Fruit fly (Drosophila melanogaster) whole organism, embryonic: Measurements from ENCODE around the gene CG6094.

ENCODE experiments used
- Atf-2 ChIP-seq: fragments of 200-800 bp; sonication (Bioruptor generic); optimal IDR thresholded peaks from 2 replicates; lab custom pipeline; 2016; ENCODE audit warnings: missing biosample characterization, missing genetic modification characterization
- CG17912 ChIP-seq: fragments of 200-800 bp; sonication (Bioruptor generic); optimal IDR thresholded peaks from 2 replicates; lab custom pipeline; 2018; ENCODE audit warnings: missing biosample characterization, mild to moderate bottlenecking, missing genetic modification characterization
- CG4854 ChIP-seq: fragments of 200-800 bp; sonication (Bioruptor generic); optimal IDR thresholded peaks from 2 replicates; lab custom pipeline; 2016; ENCODE audit warnings: missing biosample characterization, missing genetic modification characterization, inconsistent platforms
- Eip74EF ChIP-seq, 2 experiments: fragments of 200-800 bp in 1 of 2; fragments of >200 bp in 1 of 2; sonication (Bioruptor generic) in 1 of 2; optimal IDR thresholded peaks; 2 replicates each; lab custom pipeline; 2017 to 2019; ENCODE audit warnings: missing biosample characterization in 2 of 2, missing genetic modification characterization in 2 of 2, mild to moderate bottlenecking in 1 of 2, moderate library complexity in 1 of 2
- Taf1 ChIP-seq: fragments of 200-800 bp; sonication (Bioruptor generic); IDR thresholded peaks from 2 replicates; pipeline ENCODE4 v1.3.6; 2022; ENCODE audit warnings: missing biosample characterization, missing genetic modification characterization
- fd102C ChIP-seq: fragments of 200-800 bp; sonication (Bioruptor generic); optimal IDR thresholded peaks from 2 replicates; lab custom pipeline; 2018; ENCODE audit warnings: missing biosample characterization, mild to moderate bottlenecking, missing genetic modification characterization, moderate library complexity
- hkb ChIP-seq, 2 experiments: fragments of 200-800 bp in 1 of 2; fragments of >200 bp in 1 of 2; sonication (Bioruptor generic) in 1 of 2; IDR thresholded peaks in 1 of 2; optimal IDR thresholded peaks in 1 of 2; 2 replicates each; pipeline versions ENCODE4 v1.3.6 to Lab custom; 2017 to 2022; ENCODE audit warnings: missing biosample characterization in 1 of 2, missing genetic modification characterization in 1 of 2
- vfl ChIP-seq: fragments of 200-800 bp; sonication (Bioruptor generic); optimal IDR thresholded peaks from 2 replicates; lab custom pipeline; 2016; ENCODE audit warnings: missing biosample characterization, missing genetic modification characterization

DNA sequence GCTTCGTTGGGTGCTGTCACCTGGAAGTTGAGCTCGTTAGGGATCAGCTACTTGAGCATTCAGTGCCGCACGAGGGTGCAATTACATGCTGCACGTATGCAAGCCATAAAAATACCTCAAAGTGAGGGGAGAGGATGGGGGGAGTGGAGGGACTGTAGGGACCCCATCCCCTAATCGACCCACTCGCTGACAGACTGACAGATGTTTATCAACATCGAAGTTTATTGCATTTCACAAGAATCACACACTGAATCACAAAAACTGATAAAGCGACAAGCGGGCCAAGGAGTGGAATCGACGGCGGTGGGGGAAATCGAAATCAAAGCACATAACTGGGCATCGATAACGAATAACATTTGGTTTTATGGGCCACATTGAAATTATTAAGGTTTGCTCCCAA, 47.8 kb downstream of the CG6094 start:
- TF ChIP-seq CG4854 (GFP tag; lab: Kevin White, UChicago) (no peak), CG17912 (GFP tag; lab: Kevin White, UChicago) (no peak), vfl (GFP tag; lab: Kevin White, UChicago) (no peak), hkb (optimal IDR thresholded peaks at IDR 0.05; lab: Kevin White, UChicago) (no peak), hkb (GFP tag; IDR thresholded peaks at IDR 0.05; lab: Robert Waterston, UW) (no peak), Eip74EF (GFP tag; optimal IDR thresholded peaks at IDR 0.05; lab: Kevin White, UChicago) (no peak), Atf-2 (no peak), fd102C (GFP tag; lab: Kevin White, UChicago) (no peak), Taf1 (GFP tag; lab: Robert Waterston, UW) (no peak)
